Fruit fly (Drosophila melanogaster): ENCODE data around the gene SH3PX1.
A peak's percentile ranks its signal among the peaks of the same experiment; 100 is the strongest.

SH3PX1 gene

DNA sequence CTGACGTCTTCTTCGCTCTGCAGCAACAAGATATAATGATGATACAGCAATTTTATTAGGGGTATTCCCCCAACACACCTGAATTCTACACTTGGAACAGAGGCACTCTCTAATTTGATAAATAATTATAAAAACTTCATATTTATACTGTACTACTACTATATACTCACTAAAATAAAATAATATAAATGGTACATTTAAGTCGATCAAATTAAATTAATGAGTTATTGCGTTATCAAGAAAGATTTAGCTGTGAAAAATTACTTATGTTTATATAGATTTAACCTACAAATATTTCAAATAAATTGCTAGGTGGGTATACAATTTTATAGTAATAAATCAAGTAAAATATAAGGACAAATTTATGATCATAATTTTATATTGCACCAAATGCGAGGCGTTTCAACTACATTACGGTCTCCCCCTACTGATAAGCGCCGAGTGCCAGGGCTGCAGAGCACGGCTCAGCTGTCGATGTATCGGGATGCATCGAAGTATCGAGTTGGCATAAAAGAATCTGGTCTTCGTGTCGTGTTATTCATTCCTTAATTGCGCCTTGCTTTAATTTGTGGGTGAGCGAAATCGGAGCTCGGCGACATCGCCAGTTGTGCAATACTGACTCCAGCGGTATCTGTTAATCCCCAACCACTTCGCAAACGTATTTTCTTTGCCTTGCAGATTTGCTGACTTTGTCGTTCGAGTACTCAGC is 355 bp upstream of the SH3PX1 start, which contains the start of gene vsg (continued):
- TF ChIP-seq CG6808 (GFP tag; optimal IDR thresholded peaks at IDR 0.05) (peak; percentile 64), CG11294 (GFP tag; IDR thresholded peaks at IDR 0.05) (peak; percentile 53; the same call in 1 of the 2 replicates), CG1621 (tag; optimal IDR thresholded peaks at IDR 0.05) (no peak), CG31627 (GFP tag; optimal IDR thresholded peaks at IDR 0.05) (peak; percentile 71), CG34406 (GFP tag; optimal IDR thresholded peaks at IDR 0.05) (peak; percentile 76), CG32006 (GFP tag; optimal IDR thresholded peaks at IDR 0.05) (peak; percentile 83), Blimp-1 (GFP tag; optimal IDR thresholded peaks at IDR 0.05) (peak; percentile 46), Sox102F (GFP tag; optimal IDR thresholded peaks at IDR 0.05) (no peak), Smox (GFP tag; optimal IDR thresholded peaks at IDR 0.05) (peak; percentile 67), Sox15 (GFP tag; optimal IDR thresholded peaks at IDR 0.05) (peak; percentile 73), CG3032 (tag; optimal IDR thresholded peaks at IDR 0.05) (peak; percentile 84), CG11762 (GFP tag; optimal IDR thresholded peaks at IDR 0.05; ENCODE audit: insufficient read depth) (peak; percentile 10), fkh (GFP tag; optimal IDR thresholded peaks at IDR 0.05) (no peak), CG6792 (GFP tag; optimal IDR thresholded peaks at IDR 0.05) (peak; percentile 59), CG16779 (tag; optimal IDR thresholded peaks at IDR 0.05) (peak; percentile 27), acj6 (GFP tag; optimal IDR thresholded peaks at IDR 0.05) (peak; percentile 82), esn (GFP tag; optimal IDR thresholded peaks at IDR 0.05) (peak; percentile 69), salr (GFP tag; optimal IDR thresholded peaks at IDR 0.05) (peak in 1 of 2 experiments; percentile 82), CG6163 (GFP tag; IDR thresholded peaks at IDR 0.05) (no peak; the same call in 2 of the 3 replicates), fd59A (GFP tag; optimal IDR thresholded peaks at IDR 0.05) (peak; percentile 48), Hr39 (GFP tag; optimal IDR thresholded peaks at IDR 0.05) (peak; percentile 54), fd85E (GFP tag; optimal IDR thresholded peaks at IDR 0.05) (no peak), CG9139 (GFP tag; optimal IDR thresholded peaks at IDR 0.05) (peak; percentile 24), Eip78C (GFP tag) (peak; percentile 80), dsx (GFP tag; optimal IDR thresholded peaks at IDR 0.05; ENCODE audit: poor library complexity, severe bottlenecking) (peak; percentile 62)

DNA sequence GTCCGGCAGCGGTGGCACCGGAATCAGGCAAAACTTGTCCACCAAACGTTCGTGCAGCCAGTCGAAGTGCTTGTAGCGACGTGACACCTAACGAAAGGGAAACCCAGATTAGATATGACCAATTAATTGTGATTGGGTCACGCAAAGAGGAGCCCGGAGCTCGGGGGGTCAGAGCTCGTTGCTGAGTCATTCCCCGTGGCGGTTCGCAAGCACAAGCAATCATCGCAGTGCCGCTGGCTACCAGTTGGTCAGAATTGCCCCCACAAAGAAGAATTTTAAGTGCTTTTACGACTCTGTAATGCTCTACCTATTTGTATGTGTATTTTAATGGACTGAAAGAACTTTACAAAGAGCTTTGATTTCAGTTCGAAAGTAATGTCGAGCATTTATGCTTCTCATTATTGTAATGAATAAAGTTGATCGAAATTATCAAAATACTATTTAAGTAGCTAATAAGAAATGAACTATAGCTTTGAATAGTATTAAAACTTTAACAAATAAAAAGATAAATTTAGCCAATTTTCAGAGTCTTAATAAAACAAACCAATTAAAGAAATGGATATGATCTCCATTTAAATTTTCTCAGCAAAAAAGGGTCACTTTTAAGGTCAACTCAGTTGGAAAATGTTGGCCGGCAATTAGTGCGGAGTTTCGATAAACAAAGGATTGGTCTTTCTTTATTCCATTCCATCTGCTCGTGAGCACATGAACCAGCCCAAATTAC is 1.4 kb downstream of the SH3PX1 start:
- no peak for TF ChIP-seq CG11762 (GFP tag; optimal IDR thresholded peaks at IDR 0.05; ENCODE audit: insufficient read depth)
- no peak for TF ChIP-seq Met (GFP tag; optimal IDR thresholded peaks at IDR 0.05)
- peak; percentile 17 for TF ChIP-seq lz (GFP tag; optimal IDR thresholded peaks at IDR 0.05)
- TF ChIP-seq acj6 (GFP tag; optimal IDR thresholded peaks at IDR 0.05): no peak
- no peak for TF ChIP-seq CG10631 (GFP tag; optimal IDR thresholded peaks at IDR 0.05)
- peak; percentile 6 for TF ChIP-seq cyc (GFP tag; optimal IDR thresholded peaks at IDR 0.05)
- TF ChIP-seq CG6808 (GFP tag; optimal IDR thresholded peaks at IDR 0.05): no peak
- TF ChIP-seq Sox14 (GFP tag; optimal IDR thresholded peaks at IDR 0.05): peak; percentile 43
- peak; percentile 76 for TF ChIP-seq Eip78C (GFP tag)
- TF ChIP-seq Hr39 (GFP tag; optimal IDR thresholded peaks at IDR 0.05): peak; percentile 16
- TF ChIP-seq esn (GFP tag; optimal IDR thresholded peaks at IDR 0.05): peak; percentile 45
- peak; percentile 64 for TF ChIP-seq svp (GFP tag)
- TF ChIP-seq CG32006 (GFP tag; optimal IDR thresholded peaks at IDR 0.05): no peak

DNA sequence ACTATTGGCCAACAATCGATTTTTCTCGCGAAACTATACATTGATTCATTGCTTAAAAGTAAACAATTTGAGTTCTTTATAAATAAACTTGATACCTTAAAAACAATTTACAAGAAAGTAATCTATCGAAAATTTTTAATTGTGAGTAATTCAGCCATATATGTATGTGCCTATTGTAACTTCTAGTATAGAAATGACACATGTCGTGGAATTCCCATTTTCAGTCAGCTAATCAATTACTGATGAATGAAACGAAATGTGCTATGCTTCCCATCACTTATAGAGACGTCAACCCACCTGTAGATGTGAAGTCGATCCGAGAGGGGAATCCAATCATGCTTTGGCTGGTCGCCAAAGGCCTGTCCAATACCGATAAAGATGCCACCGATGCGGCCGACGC is 2.4 kb downstream of the SH3PX1 start:
- TF ChIP-seq CG11294 (GFP tag; IDR thresholded peaks at IDR 0.05) (no peak), CG10631 (GFP tag; optimal IDR thresholded peaks at IDR 0.05) (no peak), svp (GFP tag) (peak; percentile 8)

DNA sequence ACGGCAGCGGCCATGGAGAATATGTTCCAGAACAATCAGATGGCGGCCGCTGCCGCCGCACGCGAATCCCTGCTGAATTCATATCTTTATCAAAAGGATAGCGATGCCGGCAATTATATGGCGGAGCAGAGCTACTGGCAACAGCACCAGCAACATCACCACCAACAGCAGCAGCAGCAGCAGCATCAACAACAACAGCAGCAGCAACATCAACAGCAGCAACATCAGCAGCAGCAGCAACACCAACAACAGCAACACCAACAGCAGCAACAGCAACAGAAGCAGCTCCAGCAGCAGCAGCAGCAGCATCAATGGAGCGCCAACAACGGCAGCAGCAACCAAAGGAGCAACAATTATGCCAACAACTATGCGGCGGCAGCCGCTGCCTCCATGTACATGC is 4.8 kb downstream of the SH3PX1 start:
- TF ChIP-seq dsx (GFP tag; optimal IDR thresholded peaks at IDR 0.05; ENCODE audit: poor library complexity, severe bottlenecking): no peak
- no peak for TF ChIP-seq lz (GFP tag; optimal IDR thresholded peaks at IDR 0.05)
- TF ChIP-seq OdsH (GFP tag; optimal IDR thresholded peaks at IDR 0.05): no peak
- no peak for TF ChIP-seq CG6276 (GFP tag; optimal IDR thresholded peaks at IDR 0.05)
- no peak for TF ChIP-seq CG4318 (GFP tag; optimal IDR thresholded peaks at IDR 0.05)
- no peak for TF ChIP-seq CG10631 (GFP tag; optimal IDR thresholded peaks at IDR 0.05)
- no peak for TF ChIP-seq CG34406 (GFP tag; optimal IDR thresholded peaks at IDR 0.05)
- no peak for TF ChIP-seq Sox102F (GFP tag; optimal IDR thresholded peaks at IDR 0.05)
- no peak for TF ChIP-seq CG9139 (GFP tag; optimal IDR thresholded peaks at IDR 0.05)
- TF ChIP-seq CG32006 (GFP tag; optimal IDR thresholded peaks at IDR 0.05): no peak
- TF ChIP-seq Lpt (GFP tag; optimal IDR thresholded peaks at IDR 0.05): no peak
- TF ChIP-seq Hr38 (GFP tag; optimal IDR thresholded peaks at IDR 0.05): no peak
- no peak for TF ChIP-seq CG11294 (GFP tag; IDR thresholded peaks at IDR 0.05)
